Worm (Caenorhabditis elegans): ENCODE data around the gene R10D12.10.

DNA sequence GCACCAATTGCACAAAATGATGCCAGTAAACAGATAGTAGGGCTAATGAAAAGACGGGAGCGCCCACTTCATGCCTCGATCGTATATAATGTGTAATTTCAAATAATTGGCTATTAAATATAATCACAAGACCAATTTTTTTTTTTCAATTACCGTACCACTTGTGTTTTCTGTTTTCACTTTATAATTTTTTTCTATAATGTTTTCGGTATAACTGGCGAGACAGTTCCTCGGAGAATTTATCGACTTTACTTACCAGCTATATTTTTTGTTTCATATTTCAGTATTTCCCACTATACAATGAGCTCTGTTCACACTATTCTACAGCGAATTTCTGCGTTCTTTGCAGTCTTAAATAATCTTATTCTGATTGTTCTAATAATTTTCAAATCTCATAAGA is 42.0 kb downstream of the R10D12.10 start, which contains the start of gene str-252:
- TF ChIP-seq unc-86 (tag; optimal IDR thresholded peaks at IDR 0.05), result no peak
- TF ChIP-seq ama-1 (optimal IDR thresholded peaks at IDR 0.05), result no peak
- no peak for TF ChIP-seq dmd-4 (tag; optimal IDR thresholded peaks at IDR 0.05; ENCODE audit: borderline replicate concordance)
- TF ChIP-seq sox-4 (tag; optimal IDR thresholded peaks at IDR 0.05), result no peak
- TF ChIP-seq che-1 (tag; optimal IDR thresholded peaks at IDR 0.05), result no peak
- no peak for TF ChIP-seq nhr-11 (tag; optimal IDR thresholded peaks at IDR 0.05)
- TF ChIP-seq ceh-24 (tag; optimal IDR thresholded peaks at IDR 0.05), result no peak
- no peak for TF ChIP-seq ceh-14 (tag; optimal IDR thresholded peaks at IDR 0.05)
- no peak for TF ChIP-seq nfya-1 (tag; optimal IDR thresholded peaks at IDR 0.05)
- no peak for TF ChIP-seq fax-1 (tag; optimal IDR thresholded peaks at IDR 0.05)
- TF ChIP-seq unc-42 (tag; optimal IDR thresholded peaks at IDR 0.05), result no peak
- TF ChIP-seq nhr-232 (tag; optimal IDR thresholded peaks at IDR 0.05), result no peak
- TF ChIP-seq ceh-6 (GFP tag; optimal IDR thresholded peaks at IDR 0.05), result no peak
